Worm (Caenorhabditis elegans): Measurements from ENCODE around the gene nlp-57.

- TF ChIP-seq nhr-76 (tag; optimal IDR thresholded peaks at IDR 0.05): no peak
- no peak for TF ChIP-seq zag-1 (tag; optimal IDR thresholded peaks at IDR 0.05)
- TF ChIP-seq lir-3 (tag; optimal IDR thresholded peaks at IDR 0.05; ENCODE audit: poor library complexity): no peak
- TF ChIP-seq aly-2 (tag; optimal IDR thresholded peaks at IDR 0.05): no peak
- no peak for TF ChIP-seq lin-15B (tag; optimal IDR thresholded peaks at IDR 0.05)
- TF ChIP-seq mep-1 (tag; optimal IDR thresholded peaks at IDR 0.05): no peak
- no peak for TF ChIP-seq lin-13 (GFP tag; optimal IDR thresholded peaks at IDR 0.05)
- TF ChIP-seq unc-130 (tag; optimal IDR thresholded peaks at IDR 0.05): no peak
These were observed 47.9 kb upstream of the nlp-57 start, which contains the start of gene C03A3.3 for ce11 chrX:11268970-11269369.
